Worm (Caenorhabditis elegans) whole organism, L4 larva: ENCODE measurements around the gene C54F6.15.
"Not testable (repeated sequence)": the region's sequence is repeated elsewhere in the genome, so short reads cannot be mapped to it uniquely, and the experiment has no call there.

Source experiments
- aha-1 ChIP-seq: fragments of 150-350 bp; peaks from one replicate; lab custom pipeline; 2014; ENCODE audit warnings: missing biosample characterization, missing genetic modification characterization
- ceh-28 ChIP-seq: fragments of 150-350 bp; optimal IDR thresholded peaks from 2 replicates; lab custom pipeline; 2014; ENCODE audit warnings: missing biosample characterization, missing genetic modification reagents, missing genetic modification characterization
- cey-2 ChIP-seq: sonication (generic microtip); optimal IDR thresholded peaks from 3 replicates; lab custom pipeline; 2017; ENCODE audit warnings: missing genetic modification characterization, mild to moderate bottlenecking, missing compliant biosample characterization, antibody characterized with exemption, borderline replicate concordance; ENCODE audit not compliant: insufficient read depth
- daf-16 ChIP-seq, 3 experiments: sonication (generic microtip); optimal IDR thresholded peaks; 2 replicates each; lab custom pipeline; 2016 to 2017; ENCODE audit warnings: missing genetic modification characterization in 3 of 3, missing genetic modification reagents in 3 of 3, mild to moderate bottlenecking in 2 of 3, missing compliant biosample characterization in 2 of 3, missing biosample characterization in 1 of 3, moderate library complexity in 1 of 3
- fkh-10 ChIP-seq: fragments of 150-350 bp; optimal IDR thresholded peaks from 2 replicates; lab custom pipeline; 2014; ENCODE audit warnings: missing biosample characterization, missing genetic modification reagents, missing genetic modification characterization
- hlh-30 ChIP-seq: sonication (generic microtip); optimal IDR thresholded peaks from 2 replicates; lab custom pipeline; 2017; ENCODE audit warnings: antibody characterized with exemption, mild to moderate bottlenecking, missing genetic modification characterization, missing compliant biosample characterization; ENCODE audit not compliant: insufficient read depth
- madf-9 ChIP-seq: fragments of 200-800 bp; sonication (Bioruptor generic); conservative IDR thresholded peaks from 2 replicates; pipeline ENCODE4 v1.3.6; 2022; ENCODE audit warnings: missing genetic modification reagents, missing genetic modification characterization, missing compliant biosample characterization
- nhr-28 ChIP-seq: fragments of 150-350 bp; optimal IDR thresholded peaks from 2 replicates; lab custom pipeline; 2014; ENCODE audit warnings: missing biosample characterization, missing genetic modification characterization
- nhr-77 ChIP-seq: fragments of 150-350 bp; optimal IDR thresholded peaks from 2 replicates; lab custom pipeline; 2014; ENCODE audit warnings: missing biosample characterization, missing genetic modification characterization
- snpc-4 ChIP-seq: fragments of 150-350 bp; optimal IDR thresholded peaks from 2 replicates; lab custom pipeline; 2014; ENCODE audit warnings: missing biosample characterization, missing genetic modification characterization
- unc-62 ChIP-seq, 3 experiments: fragments of 150-350 bp in 1 of 3; sonication (generic microtip); optimal IDR thresholded peaks in 2 of 3; peaks in 1 of 3; 1 replicate in 1 of 3; 2 replicates in 2 of 3; lab custom pipeline; 2014 to 2017; ENCODE audit warnings: missing biosample characterization in 3 of 3, missing genetic modification characterization in 3 of 3, missing genetic modification reagents in 3 of 3, missing genotype in 1 of 3
- zag-1 ChIP-seq: fragments of 150-350 bp; optimal IDR thresholded peaks from 2 replicates; lab custom pipeline; 2014; ENCODE audit warnings: missing biosample characterization, missing genetic modification characterization
- zip-2 ChIP-seq: fragments of 150-350 bp; optimal IDR thresholded peaks from 2 replicates; lab custom pipeline; 2014; ENCODE audit warnings: missing biosample characterization, missing genetic modification characterization

DNA sequence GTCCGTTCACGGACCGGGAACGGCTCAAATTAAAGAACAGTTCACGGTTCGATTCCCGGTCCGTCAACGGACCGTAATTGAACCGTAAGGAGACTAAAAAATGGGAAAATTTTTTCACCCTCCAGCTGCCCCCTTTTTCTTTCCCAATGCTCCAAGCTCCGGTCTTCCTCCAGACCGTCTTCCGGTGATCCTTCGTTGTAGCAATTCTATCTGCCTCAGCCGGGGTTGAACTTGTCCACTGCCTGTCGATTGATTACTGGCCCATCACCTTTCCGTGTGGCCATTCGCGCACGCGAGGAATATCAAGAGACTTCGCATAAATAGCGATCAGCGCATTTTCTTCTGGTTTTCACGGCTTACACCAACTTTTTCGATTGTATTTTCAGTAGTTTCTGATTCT, 26.3 kb upstream of the C54F6.15 start:
- not testable (repeated sequence) for TF ChIP-seq zip-2; nhr-28 (tag; lab: Kevin White, UChicago); daf-16 (GFP tag; optimal IDR thresholded peaks at IDR 0.05; lab: Kevin White, UChicago); daf-16 (tag; optimal IDR thresholded peaks at IDR 0.05; lab: Kevin White, UChicago); snpc-4; cey-2 (tag; lab: Kevin White, UChicago); nhr-77; unc-62 (GFP tag; optimal IDR thresholded peaks at IDR 0.05 in 1 of 2; lab: Kevin White, UChicago); unc-62 (tag; optimal IDR thresholded peaks at IDR 0.05; lab: Kevin White, UChicago); aha-1 (tag; lab: Kevin White, UChicago); ceh-28; fkh-10 (GFP tag; lab: Kevin White, UChicago); hlh-30; zag-1 (tag; lab: Kevin White, UChicago)
- TF ChIP-seq madf-9 (GFP tag; lab: Robert Waterston, UW) = peak; percentile 74
